Fruit fly (Drosophila melanogaster) whole organism, embryonic: ENCODE measurements around the gene ph-p.
A peak's percentile ranks its signal among the peaks of the same experiment; 100 is the strongest.

ENCODE experiments used
- Abd-B ChIP-seq: fragments of 200-800 bp; sonication (Bioruptor generic); optimal IDR thresholded peaks from 2 replicates; lab custom pipeline; 2018; ENCODE audit warnings: missing biosample characterization, mild to moderate bottlenecking, missing genetic modification characterization, moderate library complexity
- Ada2b ChIP-seq: fragments of 200-800 bp; sonication (Bioruptor generic); IDR thresholded peaks from 2 replicates; pipeline ENCODE4 v1.3.6; 2022; ENCODE audit warnings: missing biosample characterization, missing genetic modification characterization
- Antp ChIP-seq: fragments of 200-800 bp; sonication (Bioruptor generic); optimal IDR thresholded peaks from 3 replicates; lab custom pipeline; 2016; ENCODE audit warnings: missing biosample characterization, missing genetic modification characterization
- CG1024 ChIP-seq: fragments of 200-800 bp; sonication (Bioruptor generic); IDR thresholded peaks from 2 replicates; pipeline ENCODE4 v1.3.6; 2022; ENCODE audit warnings: missing biosample characterization, missing genetic modification characterization
- CG12104 ChIP-seq: fragments of 200-800 bp; sonication (Bioruptor generic); optimal IDR thresholded peaks from 3 replicates; lab custom pipeline; 2016; ENCODE audit warnings: missing biosample characterization, missing genetic modification characterization
- CG12299 ChIP-seq: fragments of 200-800 bp; sonication (Bioruptor generic); optimal IDR thresholded peaks from 2 replicates; lab custom pipeline; 2018; ENCODE audit warnings: missing biosample characterization, mild to moderate bottlenecking, missing genetic modification characterization
- CG14441 ChIP-seq: fragments of 200-800 bp; sonication (Bioruptor generic); IDR thresholded peaks from 2 replicates; pipeline ENCODE4 v1.3.6; 2022; ENCODE audit warnings: missing biosample characterization, missing genetic modification characterization
- CG18764 ChIP-seq: fragments of 200-800 bp; sonication (Bioruptor generic); optimal IDR thresholded peaks from 3 replicates; lab custom pipeline; 2016; ENCODE audit warnings: missing biosample characterization, missing genetic modification characterization
- CG2202 ChIP-seq: fragments of 200-800 bp; sonication (Bioruptor generic); optimal IDR thresholded peaks from 2 replicates; lab custom pipeline; 2018; ENCODE audit warnings: missing biosample characterization, mild to moderate bottlenecking, missing genetic modification characterization
- CG30431 ChIP-seq: fragments of 200-800 bp; sonication (Bioruptor generic); optimal IDR thresholded peaks from 2 replicates; lab custom pipeline; 2017; ENCODE audit warnings: missing biosample characterization, missing genetic modification characterization
- CG32532 ChIP-seq: fragments of 200-800 bp; sonication (Bioruptor generic); IDR thresholded peaks from 2 replicates; pipeline ENCODE4 v1.3.6; 2022; ENCODE audit warnings: missing biosample characterization, missing genetic modification characterization
- CG3995 ChIP-seq: fragments of 200-800 bp; sonication (Bioruptor generic); optimal IDR thresholded peaks from 3 replicates; lab custom pipeline; 2016; ENCODE audit warnings: missing biosample characterization, missing genetic modification characterization
- CG6765 ChIP-seq: fragments of 200-800 bp; sonication (Bioruptor generic); optimal IDR thresholded peaks from 3 replicates; lab custom pipeline; 2017; ENCODE audit warnings: missing biosample characterization, mild to moderate bottlenecking, missing genetic modification characterization
- CG7987 ChIP-seq: fragments of 200-800 bp; sonication (Bioruptor generic); optimal IDR thresholded peaks from 2 replicates; lab custom pipeline; 2018; ENCODE audit warnings: missing biosample characterization, mild to moderate bottlenecking, missing genetic modification characterization, moderate library complexity
- Chrac-16 ChIP-seq: fragments of 200-800 bp; sonication (Bioruptor generic); optimal IDR thresholded peaks from 3 replicates; lab custom pipeline; 2016; ENCODE audit warnings: missing biosample characterization, missing genetic modification characterization
- CrebB ChIP-seq: fragments of 200-800 bp; sonication (Bioruptor generic); optimal IDR thresholded peaks from 3 replicates; lab custom pipeline; 2018; ENCODE audit warnings: missing biosample characterization, mild to moderate bottlenecking, missing genetic modification characterization
- D19A ChIP-seq: fragments of 200-800 bp; optimal IDR thresholded peaks from 3 replicates; lab custom pipeline; 2019; ENCODE audit warnings: missing biosample characterization, mild to moderate bottlenecking, missing genetic modification characterization, moderate library complexity
- Elba2 ChIP-seq: fragments of 200-800 bp; sonication (Bioruptor generic); optimal IDR thresholded peaks from 3 replicates; lab custom pipeline; 2016; ENCODE audit warnings: missing biosample characterization, missing genetic modification characterization
- H2.0 ChIP-seq: fragments of 200-800 bp; sonication (Bioruptor generic); IDR thresholded peaks from 2 replicates; pipeline ENCODE4 v1.3.6; 2022; ENCODE audit warnings: missing biosample characterization, missing genetic modification characterization
- Hmr ChIP-seq: fragments of 200-800 bp; sonication (Bioruptor generic); optimal IDR thresholded peaks from 3 replicates; lab custom pipeline; 2017; ENCODE audit warnings: mild to moderate bottlenecking, missing biosample characterization, missing genetic modification reagents, missing genetic modification characterization
- Hr3 ChIP-seq: fragments of 200-800 bp; sonication (Bioruptor generic); optimal IDR thresholded peaks from 3 replicates; lab custom pipeline; 2016; ENCODE audit warnings: missing biosample characterization, missing genetic modification characterization
- Kr ChIP-seq: fragments of 200-800 bp; sonication (Bioruptor generic); optimal IDR thresholded peaks from 2 replicates; lab custom pipeline; 2017; ENCODE audit warnings: missing biosample characterization, mild to moderate bottlenecking, missing genetic modification characterization
- Nf-YC ChIP-seq: fragments of 200-800 bp; optimal IDR thresholded peaks from 3 replicates; lab custom pipeline; 2019; ENCODE audit warnings: missing biosample characterization, mild to moderate bottlenecking, missing genetic modification characterization, moderate library complexity
- PHDP ChIP-seq: fragments of 200-800 bp; sonication (Bioruptor generic); optimal IDR thresholded peaks from 3 replicates; lab custom pipeline; 2018; ENCODE audit warnings: missing biosample characterization, mild to moderate bottlenecking, missing genetic modification characterization, moderate library complexity
- Sry-δ ChIP-seq: fragments of 200-800 bp; sonication (Bioruptor generic); optimal IDR thresholded peaks from 2 replicates; lab custom pipeline; 2016; ENCODE audit warnings: missing biosample characterization, missing genetic modification characterization
- Vsx1 ChIP-seq: fragments of 200-800 bp; sonication (Bioruptor generic); optimal IDR thresholded peaks from 2 replicates; lab custom pipeline; 2017; ENCODE audit warnings: missing biosample characterization, mild to moderate bottlenecking, missing genetic modification characterization, missing genetic modification reagents
- bcd ChIP-seq: fragments of 200-800 bp; sonication (Bioruptor generic); optimal IDR thresholded peaks from 2 replicates; lab custom pipeline; 2017; ENCODE audit warnings: missing biosample characterization, mild to moderate bottlenecking, missing genetic modification characterization
- caup ChIP-seq: fragments of 200-800 bp; sonication (Bioruptor generic); optimal IDR thresholded peaks from 3 replicates; lab custom pipeline; 2017; ENCODE audit warnings: missing biosample characterization, mild to moderate bottlenecking, missing genetic modification characterization, moderate library complexity; ENCODE audit not compliant: severe bottlenecking
- chif ChIP-seq, 2 experiments: fragments of 200-800 bp; sonication (Bioruptor generic); optimal IDR thresholded peaks; 3 replicates each; lab custom pipeline; 2016; ENCODE audit warnings: missing biosample characterization in 2 of 2, missing genetic modification characterization in 2 of 2
- dan ChIP-seq: fragments of 200-800 bp; sonication (Bioruptor generic); IDR thresholded peaks from 2 replicates; pipeline ENCODE4 v1.3.6; 2022; ENCODE audit warnings: missing biosample characterization, missing genetic modification characterization
- dati ChIP-seq: fragments of 200-800 bp; sonication (Bioruptor generic); IDR thresholded peaks from 2 replicates; pipeline ENCODE4 v1.3.6; 2022; ENCODE audit warnings: missing biosample characterization, missing genetic modification characterization
- dimm ChIP-seq: fragments of 200-800 bp; sonication (Bioruptor generic); IDR thresholded peaks from 2 replicates; pipeline ENCODE4 v1.3.6; 2022; ENCODE audit warnings: missing biosample characterization, missing genetic modification characterization
- dm ChIP-seq: fragments of 200-800 bp; sonication (Bioruptor generic); optimal IDR thresholded peaks from 3 replicates; lab custom pipeline; 2016; ENCODE audit warnings: missing biosample characterization, missing genetic modification characterization
- ewg ChIP-seq: fragments of 200-800 bp; sonication (Bioruptor generic); optimal IDR thresholded peaks from 3 replicates; lab custom pipeline; 2017; ENCODE audit warnings: mild to moderate bottlenecking, missing biosample characterization, missing genetic modification reagents, missing genetic modification characterization
- exex ChIP-seq: fragments of 200-800 bp; sonication (Bioruptor generic); optimal IDR thresholded peaks from 4 replicates; lab custom pipeline; 2018; ENCODE audit warnings: missing biosample characterization, mild to moderate bottlenecking, missing genetic modification characterization, moderate library complexity
- gce ChIP-seq: fragments of 200-800 bp; sonication (Bioruptor generic); IDR thresholded peaks from 3 replicates; pipeline ENCODE4 v1.3.6; 2022; ENCODE audit warnings: missing biosample characterization, missing genetic modification characterization
- gro ChIP-seq: fragments of 200-800 bp; sonication (Bioruptor generic); optimal IDR thresholded peaks from 2 replicates; lab custom pipeline; 2016; ENCODE audit warnings: missing biosample characterization, missing genetic modification characterization
- gsb ChIP-seq: fragments of 200-800 bp; sonication (Bioruptor generic); IDR thresholded peaks from 2 replicates; pipeline ENCODE4 v1.3.6; 2022; ENCODE audit warnings: missing biosample characterization, missing genetic modification characterization
- kay ChIP-seq: fragments of 200-800 bp; sonication (Bioruptor generic); optimal IDR thresholded peaks from 2 replicates; lab custom pipeline; 2016; ENCODE audit warnings: missing biosample characterization, missing genetic modification characterization
- lilli ChIP-seq: fragments of 200-800 bp; sonication (Bioruptor generic); optimal IDR thresholded peaks from 3 replicates; lab custom pipeline; 2016; ENCODE audit warnings: missing biosample characterization, missing genetic modification characterization
- luna ChIP-seq: fragments of 200-800 bp; sonication (Bioruptor generic); optimal IDR thresholded peaks from 2 replicates; lab custom pipeline; 2016; ENCODE audit warnings: missing biosample characterization, missing genetic modification characterization
- nau ChIP-seq: fragments of 200-800 bp; sonication (Bioruptor generic); optimal IDR thresholded peaks from 3 replicates; lab custom pipeline; 2017; ENCODE audit warnings: missing biosample characterization, mild to moderate bottlenecking, missing genetic modification characterization, missing genetic modification reagents
- nom ChIP-seq: fragments of 200-800 bp; sonication (Bioruptor generic); optimal IDR thresholded peaks from 2 replicates; lab custom pipeline; 2017; ENCODE audit warnings: missing biosample characterization, missing genetic modification characterization, mild to moderate bottlenecking, moderate library complexity, missing genetic modification reagents
- p53 ChIP-seq: fragments of 200-800 bp; sonication (Bioruptor generic); optimal IDR thresholded peaks from 2 replicates; lab custom pipeline; 2016; ENCODE audit warnings: missing biosample characterization, missing genetic modification characterization
- pum ChIP-seq: fragments of 200-800 bp; sonication (Bioruptor generic); optimal IDR thresholded peaks from 2 replicates; lab custom pipeline; 2016; ENCODE audit warnings: missing biosample characterization, missing genetic modification characterization
- run ChIP-seq: fragments of 200-800 bp; sonication (Bioruptor generic); optimal IDR thresholded peaks from 3 replicates; lab custom pipeline; 2018; ENCODE audit warnings: missing biosample characterization, mild to moderate bottlenecking, missing genetic modification characterization
- sens ChIP-seq: fragments of 200-800 bp; sonication (Bioruptor generic); peaks from one replicate; lab custom pipeline; 2016; ENCODE audit warnings: missing biosample characterization, missing genetic modification characterization
- tgo ChIP-seq: fragments of 200-800 bp; sonication (Bioruptor generic); IDR thresholded peaks from 3 replicates; pipeline ENCODE4 v1.3.6; 2022; ENCODE audit warnings: missing biosample characterization, missing genetic modification characterization
- tna ChIP-seq: fragments of 200-800 bp; sonication (Bioruptor generic); IDR thresholded peaks from 2 replicates; pipeline ENCODE4 v1.3.6; 2022; ENCODE audit warnings: missing biosample characterization, missing genetic modification characterization; ENCODE audit not compliant: partially characterized antibody
- zfh2 ChIP-seq: fragments of 200-800 bp; sonication (Bioruptor generic); optimal IDR thresholded peaks from 2 replicates; lab custom pipeline; 2016; ENCODE audit warnings: missing biosample characterization, missing genetic modification characterization

ph-p gene

DNA sequence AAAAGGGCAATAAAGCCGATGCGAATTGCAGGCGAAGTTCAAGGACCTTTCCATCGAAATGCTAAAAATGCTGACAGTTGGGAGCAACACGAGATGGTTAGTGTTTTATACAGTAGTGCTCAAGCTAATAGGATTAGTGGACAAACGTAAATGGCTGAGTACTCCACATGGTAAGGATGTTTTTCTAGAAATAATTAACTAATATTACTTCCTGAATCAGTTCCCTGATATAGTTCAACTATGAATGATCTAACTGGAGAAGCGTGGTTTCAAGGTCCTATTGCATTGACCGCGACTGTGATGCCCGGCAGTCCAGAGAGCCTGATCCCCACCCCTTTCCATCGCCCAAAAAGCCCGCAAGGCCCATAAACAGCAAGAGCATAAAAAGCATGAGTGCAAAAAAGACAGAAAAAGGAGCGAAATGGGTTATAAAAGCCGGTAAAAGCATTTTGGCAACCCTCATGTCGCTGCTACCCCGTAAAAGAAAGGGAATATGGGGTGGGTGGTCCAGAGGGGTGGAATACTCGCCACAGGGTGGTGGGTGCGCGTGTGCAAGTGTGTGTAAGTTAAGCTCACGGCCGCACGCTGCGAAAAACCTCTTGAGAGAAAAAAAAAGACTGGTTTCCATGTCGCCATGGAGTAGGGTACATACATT lies 3.8 kb downstream of the ph-p start (continued):
- TF ChIP-seq run (tag; lab: Kevin White, UChicago), result peak; percentile 26
- peak; percentile 41 to 74 for TF ChIP-seq chif (GFP tag; optimal IDR thresholded peaks at IDR 0.05; lab: Kevin White, UChicago)
- TF ChIP-seq gce (GFP tag; lab: Robert Waterston, UW), result 0 out of 3 replicates have a peak, but pooled peaks have one; percentile 23
- peak; percentile 57 for TF ChIP-seq Hmr (GFP tag; lab: Kevin White, UChicago)
- TF ChIP-seq exex (tag; lab: Kevin White, UChicago), result no peak
- no peak for TF ChIP-seq Elba2 (GFP tag; lab: Kevin White, UChicago)
- peak; percentile 22 for TF ChIP-seq CG12104 (GFP tag; lab: Kevin White, UChicago)
- TF ChIP-seq Hr3 (GFP tag; lab: Kevin White, UChicago), result peak; percentile 54
- TF ChIP-seq Chrac-16 (GFP tag; lab: Kevin White, UChicago), result peak; percentile 57
- TF ChIP-seq CrebB (tag; lab: Kevin White, UChicago), result peak; percentile 17
- TF ChIP-seq zfh2 (GFP tag; lab: Kevin White, UChicago), result no peak
- no peak for TF ChIP-seq CG7987 (GFP tag; lab: Kevin White, UChicago)
- peak; percentile 49 for TF ChIP-seq caup (GFP tag; lab: Kevin White, UChicago)
- TF ChIP-seq Abd-B (GFP tag; lab: Kevin White, UChicago), result peak; percentile 45
- TF ChIP-seq Sry-δ (GFP tag; lab: Kevin White, UChicago), result peak; percentile 22
- 0 out of 2 replicates have a peak, but pooled peaks have one; percentile 6 for TF ChIP-seq dimm (GFP tag; lab: Robert Waterston, UW)
- peak; percentile 50 for TF ChIP-seq CG12299
- peak; percentile 61 for TF ChIP-seq PHDP
- no peak for TF ChIP-seq Nf-YC (tag; lab: Kevin White, UChicago)
- TF ChIP-seq Vsx1 (GFP tag; lab: Kevin White, UChicago), result peak; percentile 18
- peak; percentile 27 for TF ChIP-seq luna
- TF ChIP-seq sens, result peak; percentile 96
- TF ChIP-seq nom (GFP tag; lab: Kevin White, UChicago), result peak; percentile 16
- no peak for TF ChIP-seq nau
- no peak for TF ChIP-seq tna
- TF ChIP-seq CG2202 (tag; lab: Kevin White, UChicago), result peak; percentile 46
- TF ChIP-seq dan (GFP tag; lab: Robert Waterston, UW), result 0 out of 2 replicates have a peak, but pooled peaks have one; percentile 28
- peak; percentile 70 for TF ChIP-seq CG32532 (GFP tag; lab: Robert Waterston, UW)
- TF ChIP-seq CG1024 (GFP tag; lab: Robert Waterston, UW), result peak; percentile 63
- peak; percentile 51; the same call in 1 of the 2 replicates for TF ChIP-seq CG14441
- TF ChIP-seq p53, result no peak
- TF ChIP-seq CG18764 (GFP tag; lab: Kevin White, UChicago), result peak; percentile 28
- no peak for TF ChIP-seq CG3995 (GFP tag; lab: Kevin White, UChicago)
- TF ChIP-seq Ada2b, result peak; percentile 43; the same call in 1 of the 2 replicates
- TF ChIP-seq ewg (GFP tag; lab: Kevin White, UChicago), result peak; percentile 24
- peak; percentile 60 for TF ChIP-seq CG30431 (GFP tag; lab: Kevin White, UChicago)
- TF ChIP-seq D19A (tag; lab: Kevin White, UChicago), result peak; percentile 68
- TF ChIP-seq pum (GFP tag; lab: Kevin White, UChicago), result peak; percentile 62
- peak; percentile 12 for TF ChIP-seq kay (GFP tag; lab: Kevin White, UChicago)
- TF ChIP-seq gsb (GFP tag; lab: Robert Waterston, UW), result peak; percentile 18; the same call in 1 of the 2 replicates
- no peak for TF ChIP-seq dati (GFP tag; lab: Robert Waterston, UW)
- peak; percentile 66 for TF ChIP-seq H2.0 (GFP tag; lab: Robert Waterston, UW)
- peak; percentile 55 for TF ChIP-seq bcd
- TF ChIP-seq lilli (GFP tag; lab: Kevin White, UChicago), result peak; percentile 61
- TF ChIP-seq tgo (GFP tag; lab: Robert Waterston, UW), result peak; percentile 68; the same call in 2 of the 3 replicates
- TF ChIP-seq Antp (GFP tag; lab: Kevin White, UChicago), result peak; percentile 50
- peak; percentile 50 for TF ChIP-seq CG6765 (GFP tag; lab: Kevin White, UChicago)
- TF ChIP-seq dm (GFP tag; lab: Kevin White, UChicago), result peak; percentile 9
- no peak for TF ChIP-seq Kr (GFP tag; lab: Kevin White, UChicago)
- TF ChIP-seq gro (GFP tag; lab: Kevin White, UChicago), result peak; percentile 26
